Worm (Caenorhabditis elegans) whole organism, late embryonic: ENCODE measurements around the gene ddl-1.

Experiments
- F13H6.1 ChIP-seq: sonication (generic microtip); optimal IDR thresholded peaks from 2 replicates; lab custom pipeline; 2016; ENCODE audit warnings: missing genetic modification characterization, missing compliant biosample characterization
- Y22D7AL.16 ChIP-seq: sonication (generic microtip); optimal IDR thresholded peaks from 2 replicates; lab custom pipeline; 2016; ENCODE audit warnings: missing genetic modification characterization, missing compliant biosample characterization
- ama-1 ChIP-seq: fragments of 150-350 bp; optimal IDR thresholded peaks from 2 replicates; lab custom pipeline; 2014
- ceh-14 ChIP-seq: sonication (generic microtip); optimal IDR thresholded peaks from 2 replicates; lab custom pipeline; 2016; ENCODE audit warnings: missing genotype, missing genetic modification characterization, missing compliant biosample characterization
- ceh-6 ChIP-seq: fragments of 200-800 bp; sonication (Bioruptor generic); optimal IDR thresholded peaks from 2 replicates; lab custom pipeline; 2018; ENCODE audit warnings: mild to moderate bottlenecking, missing genetic modification characterization, missing compliant biosample characterization
- ceh-9 ChIP-seq: sonication (generic microtip); optimal IDR thresholded peaks from 2 replicates; lab custom pipeline; 2016; ENCODE audit warnings: mild to moderate bottlenecking, missing genetic modification characterization, inconsistent platforms, missing compliant biosample characterization
- ets-4 ChIP-seq: sonication (generic microtip); optimal IDR thresholded peaks from 2 replicates; lab custom pipeline; 2016; ENCODE audit warnings: missing genetic modification characterization, missing compliant biosample characterization
- fkh-10 ChIP-seq: fragments of 150-350 bp; optimal IDR thresholded peaks from 2 replicates; lab custom pipeline; 2014; ENCODE audit warnings: missing biosample characterization, missing genetic modification reagents, missing genetic modification characterization
- lin-11 ChIP-seq: fragments of 200-800 bp; sonication (Bioruptor generic); optimal IDR thresholded peaks from 2 replicates; lab custom pipeline; 2018; ENCODE audit warnings: mild to moderate bottlenecking, missing genetic modification characterization, missing compliant biosample characterization
- nhr-11 ChIP-seq: fragments of 150-350 bp; optimal IDR thresholded peaks from 2 replicates; lab custom pipeline; 2014; ENCODE audit warnings: missing biosample characterization, missing genetic modification characterization
- nhr-232 ChIP-seq: sonication (generic microtip); optimal IDR thresholded peaks from 2 replicates; lab custom pipeline; 2016; ENCODE audit warnings: missing genetic modification characterization, missing compliant biosample characterization
- sox-4 ChIP-seq: sonication (generic microtip); optimal IDR thresholded peaks from 2 replicates; lab custom pipeline; 2017; ENCODE audit warnings: mild to moderate bottlenecking, missing genetic modification characterization, inconsistent platforms, missing compliant biosample characterization
- unc-3 ChIP-seq, 2 experiments: fragments of 200-800 bp in 1 of 2; sonication (Bioruptor generic) in 1 of 2; sonication (generic microtip) in 1 of 2; conservative IDR thresholded peaks in 1 of 2; optimal IDR thresholded peaks in 1 of 2; 2 replicates each; pipeline versions ENCODE4 v1.3.6 to Lab custom; 2016 to 2022; ENCODE audit warnings: missing compliant biosample characterization in 2 of 2, missing genetic modification characterization in 2 of 2, missing genetic modification reagents in 1 of 2
- unc-55 ChIP-seq: sonication (generic microtip); optimal IDR thresholded peaks from 2 replicates; lab custom pipeline; 2017; ENCODE audit warnings: missing biosample characterization, missing genetic modification reagents, missing genetic modification characterization

DNA sequence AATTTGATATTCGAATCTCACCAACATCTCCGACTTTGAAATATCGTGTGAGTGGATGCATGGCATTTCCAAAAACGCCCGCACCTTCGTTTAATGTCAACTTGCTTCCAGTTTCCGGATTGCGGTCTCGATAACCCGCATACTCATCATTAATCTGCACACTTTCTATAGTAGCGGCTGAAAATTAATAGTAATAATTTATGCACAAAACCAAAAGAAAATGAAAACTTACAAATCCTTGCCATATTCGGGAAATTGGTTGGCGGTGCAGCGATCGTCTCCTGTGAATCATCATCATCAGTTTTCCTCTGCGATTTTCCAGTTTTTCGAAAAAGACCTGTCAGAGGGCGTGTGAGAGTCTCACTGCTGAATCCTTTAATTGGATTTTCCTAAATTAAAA is 12.0 kb upstream of the ddl-1 start:
- TF ChIP-seq lin-11 (tag; lab: Kevin White, UChicago): no peak
- no peak for TF ChIP-seq unc-3 (GFP tag; conservative IDR thresholded peaks at IDR 0.05; lab: Robert Waterston, UW)
- TF ChIP-seq unc-3 (tag; optimal IDR thresholded peaks at IDR 0.05; lab: Kevin White, UChicago): no peak
- TF ChIP-seq Y22D7AL.16: no peak
- no peak for TF ChIP-seq unc-55 (GFP tag; lab: Kevin White, UChicago)
- no peak for TF ChIP-seq ceh-9
- TF ChIP-seq ets-4 (tag; lab: Kevin White, UChicago): no peak
- no peak for TF ChIP-seq nhr-11
- TF ChIP-seq ama-1: no peak
- no peak for TF ChIP-seq nhr-232 (tag; lab: Kevin White, UChicago)
- TF ChIP-seq F13H6.1 (tag; lab: Kevin White, UChicago): no peak
- TF ChIP-seq sox-4 (tag; lab: Kevin White, UChicago): no peak
- no peak for TF ChIP-seq ceh-6 (GFP tag; lab: Kevin White, UChicago)
- TF ChIP-seq ceh-14: no peak
- no peak for TF ChIP-seq fkh-10 (GFP tag; lab: Kevin White, UChicago)
